Worm (Caenorhabditis elegans) whole organism, L3 larva: ENCODE measurements around the gene tmem-231.

Experiments used
- R02D3.7 ChIP-seq: fragments of 150-350 bp; optimal IDR thresholded peaks from 2 replicates; lab custom pipeline; 2014; ENCODE audit warnings: missing biosample characterization, missing genetic modification characterization
- ZK546.5 ChIP-seq: sonication (generic microtip); optimal IDR thresholded peaks from 2 replicates; lab custom pipeline; 2017; ENCODE audit warnings: missing biosample characterization, missing genetic modification characterization
- aly-2 ChIP-seq: fragments of 150-350 bp; optimal IDR thresholded peaks from 2 replicates; lab custom pipeline; 2014; ENCODE audit warnings: missing biosample characterization, missing genetic modification characterization
- ama-1 ChIP-seq: fragments of 150-350 bp; optimal IDR thresholded peaks from 2 replicates; lab custom pipeline; 2018
- ceh-28 ChIP-seq: fragments of 150-350 bp; optimal IDR thresholded peaks from 2 replicates; lab custom pipeline; 2014; ENCODE audit warnings: missing biosample characterization, missing genetic modification reagents, missing genetic modification characterization
- ceh-82 ChIP-seq: fragments of 150-350 bp; optimal IDR thresholded peaks from 2 replicates; lab custom pipeline; 2014; ENCODE audit warnings: missing biosample characterization, missing genetic modification characterization
- ceh-9 ChIP-seq: sonication (generic microtip); optimal IDR thresholded peaks from 2 replicates; lab custom pipeline; 2018; ENCODE audit warnings: missing biosample characterization, missing genetic modification characterization
- daf-12 ChIP-seq: fragments of 150-350 bp; optimal IDR thresholded peaks from 2 replicates; lab custom pipeline; 2014; ENCODE audit warnings: missing biosample characterization, missing genetic modification reagents, missing genetic modification characterization
- egl-27 ChIP-seq: sonication (generic microtip); optimal IDR thresholded peaks from 4 replicates; lab custom pipeline; 2017; ENCODE audit warnings: missing biosample characterization, missing genetic modification reagents, missing genetic modification characterization
- egl-5 ChIP-seq: fragments of 150-350 bp; optimal IDR thresholded peaks from 2 replicates; lab custom pipeline; 2017; ENCODE audit warnings: missing biosample characterization, missing genetic modification reagents, missing genetic modification characterization, inconsistent platforms
- elt-2 ChIP-seq: sonication (generic microtip); optimal IDR thresholded peaks from 2 replicates; lab custom pipeline; 2016; ENCODE audit warnings: missing genetic modification reagents, mild to moderate bottlenecking, missing genetic modification characterization, missing compliant biosample characterization
- elt-3 ChIP-seq, 3 experiments: fragments of 150-350 bp in 1 of 3; sonication (generic microtip) in 2 of 3; optimal IDR thresholded peaks; 2 replicates in 2 of 3; 4 replicates in 1 of 3; lab custom pipeline; 2014 to 2017; ENCODE audit warnings: missing biosample characterization in 3 of 3, missing genetic modification characterization in 3 of 3
- eor-1 ChIP-seq, 2 experiments: fragments of 150-350 bp; optimal IDR thresholded peaks; 2 replicates each; lab custom pipeline; 2014 to 2018; ENCODE audit warnings: missing biosample characterization in 2 of 2, missing genetic modification characterization in 2 of 2
- fkh-10 ChIP-seq: sonication (generic microtip); optimal IDR thresholded peaks from 2 replicates; lab custom pipeline; 2017; ENCODE audit warnings: missing biosample characterization, missing genetic modification reagents, missing genetic modification characterization
- fkh-2 ChIP-seq: fragments of 150-350 bp; optimal IDR thresholded peaks from 2 replicates; lab custom pipeline; 2014; ENCODE audit warnings: missing biosample characterization, missing genetic modification reagents, missing genetic modification characterization
- fos-1 ChIP-seq: fragments of 150-350 bp; optimal IDR thresholded peaks from 2 replicates; lab custom pipeline; 2014; ENCODE audit warnings: missing biosample characterization, missing genetic modification characterization
- hmg-11 ChIP-seq: sonication (generic microtip); optimal IDR thresholded peaks from 2 replicates; lab custom pipeline; 2016; ENCODE audit warnings: missing genetic modification characterization, missing compliant biosample characterization
- jun-1 ChIP-seq: fragments of 150-350 bp; optimal IDR thresholded peaks from 2 replicates; lab custom pipeline; 2014; ENCODE audit warnings: missing biosample characterization, missing genetic modification reagents, missing genetic modification characterization
- lin-15B ChIP-seq: fragments of 150-350 bp; optimal IDR thresholded peaks from 2 replicates; lab custom pipeline; 2014; ENCODE audit warnings: missing biosample characterization, missing genetic modification characterization
- lin-39 ChIP-seq: fragments of 150-350 bp; optimal IDR thresholded peaks from 2 replicates; lab custom pipeline; 2018; ENCODE audit warnings: missing biosample characterization, missing genetic modification reagents, missing genetic modification characterization
- lsy-12 ChIP-seq: sonication (generic microtip); optimal IDR thresholded peaks from 2 replicates; lab custom pipeline; 2016; ENCODE audit warnings: mild to moderate bottlenecking, missing genetic modification characterization, missing compliant biosample characterization
- mdl-1 ChIP-seq: fragments of 150-350 bp; optimal IDR thresholded peaks from 2 replicates; lab custom pipeline; 2014; ENCODE audit warnings: missing biosample characterization, missing genetic modification characterization
- mml-1 ChIP-seq: fragments of 150-350 bp; sonication (generic microtip); optimal IDR thresholded peaks from 3 replicates; lab custom pipeline; 2014; ENCODE audit warnings: missing biosample characterization, missing genetic modification characterization
- nfya-1 ChIP-seq: sonication (generic microtip); optimal IDR thresholded peaks from 2 replicates; lab custom pipeline; 2017; ENCODE audit warnings: missing genetic modification characterization, mild to moderate bottlenecking, missing compliant biosample characterization, antibody characterized with exemption, moderate library complexity; ENCODE audit not compliant: insufficient read depth
- nhr-11 ChIP-seq: fragments of 150-350 bp; optimal IDR thresholded peaks from 2 replicates; lab custom pipeline; 2014; ENCODE audit warnings: missing biosample characterization, missing genetic modification characterization
- nhr-12 ChIP-seq: fragments of 150-350 bp; optimal IDR thresholded peaks from 2 replicates; lab custom pipeline; 2014; ENCODE audit warnings: missing biosample characterization, missing genetic modification characterization
- nhr-23 ChIP-seq: fragments of 150-350 bp; optimal IDR thresholded peaks from 2 replicates; lab custom pipeline; 2014; ENCODE audit warnings: missing biosample characterization, missing genetic modification reagents, missing genetic modification characterization
- nhr-237 ChIP-seq: fragments of 150-350 bp; optimal IDR thresholded peaks from 2 replicates; lab custom pipeline; 2014; ENCODE audit warnings: missing biosample characterization, missing genetic modification characterization
- nhr-25 ChIP-seq: sonication (generic microtip); optimal IDR thresholded peaks from 2 replicates; lab custom pipeline; 2017; ENCODE audit warnings: missing biosample characterization, missing genetic modification characterization
- nhr-28 ChIP-seq: fragments of 150-350 bp; optimal IDR thresholded peaks from 2 replicates; lab custom pipeline; 2014; ENCODE audit warnings: missing biosample characterization, missing genetic modification characterization
- nhr-43 ChIP-seq: sonication (generic microtip); optimal IDR thresholded peaks from 2 replicates; lab custom pipeline; 2016; ENCODE audit warnings: mild to moderate bottlenecking, missing genetic modification characterization, missing compliant biosample characterization; ENCODE audit not compliant: poor library complexity, severe bottlenecking
- nhr-67 ChIP-seq: fragments of 150-350 bp; optimal IDR thresholded peaks from 2 replicates; lab custom pipeline; 2014; ENCODE audit warnings: missing biosample characterization, missing genetic modification characterization
- nhr-76 ChIP-seq: fragments of 150-350 bp; sonication (generic microtip); optimal IDR thresholded peaks from 5 replicates; lab custom pipeline; 2014; ENCODE audit warnings: missing biosample characterization, missing genetic modification characterization
- nhr-77 ChIP-seq: fragments of 150-350 bp; optimal IDR thresholded peaks from 2 replicates; lab custom pipeline; 2014; ENCODE audit warnings: missing biosample characterization, missing genetic modification characterization
- pha-4 ChIP-seq: fragments of 150-350 bp; optimal IDR thresholded peaks from 2 replicates; lab custom pipeline; 2014; ENCODE audit warnings: missing biosample characterization, missing genetic modification reagents, missing genetic modification characterization
- pqm-1 ChIP-seq: fragments of 150-350 bp; optimal IDR thresholded peaks from 2 replicates; lab custom pipeline; 2017; ENCODE audit warnings: missing biosample characterization, missing genetic modification characterization, inconsistent platforms
- sea-2 ChIP-seq: fragments of 150-350 bp; sonication (generic microtip); optimal IDR thresholded peaks from 4 replicates; lab custom pipeline; 2014; ENCODE audit warnings: missing biosample characterization, missing genetic modification reagents, missing genetic modification characterization
- skn-1 ChIP-seq: fragments of 150-350 bp; optimal IDR thresholded peaks from 2 replicates; lab custom pipeline; 2014; ENCODE audit warnings: missing biosample characterization, missing genetic modification characterization
- snpc-4 ChIP-seq: fragments of 150-350 bp; optimal IDR thresholded peaks from 2 replicates; lab custom pipeline; 2014; ENCODE audit warnings: missing biosample characterization, missing genetic modification characterization
- unc-39 ChIP-seq: sonication (generic microtip); optimal IDR thresholded peaks from 4 replicates; lab custom pipeline; 2017; ENCODE audit warnings: missing biosample characterization, missing genetic modification characterization
- unc-62 ChIP-seq: fragments of 150-350 bp; sonication (generic microtip); optimal IDR thresholded peaks from 4 replicates; lab custom pipeline; 2014; ENCODE audit warnings: missing biosample characterization, missing genetic modification reagents, missing genetic modification characterization
- ztf-11 ChIP-seq: fragments of 150-350 bp; optimal IDR thresholded peaks from 2 replicates; lab custom pipeline; 2014; ENCODE audit warnings: missing biosample characterization, missing genetic modification characterization
- ztf-4 ChIP-seq: fragments of 150-350 bp; optimal IDR thresholded peaks from 2 replicates; lab custom pipeline; 2014; ENCODE audit warnings: missing biosample characterization, missing genetic modification characterization

Gene tmem-231

ce11 chrIV:8378280-8378679 is 48.3 kb upstream of the tmem-231 start:
- no peak for TF ChIP-seq nhr-12 (tag; lab: Kevin White, UChicago)
- no peak for TF ChIP-seq lsy-12 (tag; lab: Kevin White, UChicago)
- TF ChIP-seq R02D3.7 (tag; lab: Kevin White, UChicago): no peak
- TF ChIP-seq unc-39 (tag; lab: Kevin White, UChicago): no peak

ce11 chrIV:8379278-8379677 is 47.3 kb upstream of the tmem-231 start, which contains the start of gene nap-1:
Gene nap-1 (minus strand): TSS chrIV:8379319.
- TF ChIP-seq elt-3 (tag; optimal IDR thresholded peaks at IDR 0.05; lab: Kevin White, UChicago) (no peak), skn-1 (peak; percentile 33), nhr-77 (tag; lab: Kevin White, UChicago) (no peak), lsy-12 (tag; lab: Kevin White, UChicago) (no peak), aly-2 (tag; lab: Kevin White, UChicago) (no peak), nhr-23 (tag; lab: Kevin White, UChicago) (peak; percentile 75), nhr-43 (tag; lab: Kevin White, UChicago) (no peak), egl-27 (tag; lab: Kevin White, UChicago) (no peak), jun-1 (tag; lab: Kevin White, UChicago) (no peak), daf-12 (tag; lab: Kevin White, UChicago) (no peak), ZK546.5 (no peak), ceh-82 (tag; lab: Kevin White, UChicago) (no peak), nhr-237 (tag; lab: Kevin White, UChicago) (no peak), fkh-10 (GFP tag; lab: Kevin White, UChicago) (peak; percentile 24), fkh-2 (no peak), unc-62 (GFP tag; lab: Kevin White, UChicago) (peak; percentile 26), elt-2 (tag; lab: Kevin White, UChicago) (peak; percentile 58), nhr-67 (tag; lab: Kevin White, UChicago) (no peak), ceh-28 (tag; lab: Kevin White, UChicago) (peak; percentile 39), eor-1 (tag; optimal IDR thresholded peaks at IDR 0.05; lab: Kevin White, UChicago) (no peak), mdl-1 (tag; lab: Kevin White, UChicago) (no peak), pha-4 (tag; lab: Kevin White, UChicago) (peak; percentile 95), nhr-25 (tag; lab: Kevin White, UChicago) (peak; percentile 47), egl-5 (tag; lab: Kevin White, UChicago) (peak; percentile 85), nhr-12 (tag; lab: Kevin White, UChicago) (no peak), ztf-4 (tag; lab: Kevin White, UChicago) (peak; percentile 62), ztf-11 (no peak), fos-1 (no peak), ama-1 (lab: Kevin White, UChicago) (peak; percentile 14), nhr-76 (tag; lab: Kevin White, UChicago) (no peak), R02D3.7 (tag; lab: Kevin White, UChicago) (peak; percentile 97), snpc-4 (tag; lab: Kevin White, UChicago) (peak; percentile 83), ceh-9 (tag; lab: Kevin White, UChicago) (no peak), lin-15B (tag; lab: Kevin White, UChicago) (peak; percentile 82), pqm-1 (peak; percentile 43), unc-39 (tag; lab: Kevin White, UChicago) (no peak), nhr-11 (no peak), hmg-11 (tag; lab: Kevin White, UChicago) (peak; percentile 68), sea-2 (GFP tag; lab: Kevin White, UChicago) (no peak), lin-39 (tag; lab: Kevin White, UChicago) (peak; percentile 84), nhr-28 (tag; lab: Kevin White, UChicago) (no peak), nfya-1 (peak; percentile 87)

ce11 chrIV:8379683-8380082 is 46.9 kb upstream of the tmem-231 start, which contains the start of gene praf-3:
Gene praf-3 (plus strand): TSS chrIV:8379983.
- TF ChIP-seq mdl-1 (tag; lab: Kevin White, UChicago) (no peak), fos-1 (no peak), unc-39 (tag; lab: Kevin White, UChicago) (no peak), lsy-12 (tag; lab: Kevin White, UChicago) (no peak), mml-1 (tag; lab: Kevin White, UChicago) (no peak), nhr-67 (tag; lab: Kevin White, UChicago) (no peak), skn-1 (no peak)
